Worm (Caenorhabditis elegans) whole organism, late embryonic: ENCODE results near the gene mrt-2.

ENCODE experiments used
- K02D7.2 ChIP-seq: sonication (generic microtip); optimal IDR thresholded peaks from 2 replicates; lab custom pipeline; 2017; ENCODE audit warnings: mild to moderate bottlenecking, missing genetic modification characterization, missing compliant biosample characterization
- ama-1 ChIP-seq: fragments of 150-350 bp; optimal IDR thresholded peaks from 2 replicates; lab custom pipeline; 2014
- che-1 ChIP-seq: sonication (generic microtip); optimal IDR thresholded peaks from 2 replicates; lab custom pipeline; 2016; ENCODE audit warnings: mild to moderate bottlenecking, missing genetic modification characterization, missing compliant biosample characterization
- elt-2 ChIP-seq: sonication (generic microtip); optimal IDR thresholded peaks from 2 replicates; lab custom pipeline; 2016; ENCODE audit warnings: missing genetic modification reagents, missing genetic modification characterization, missing compliant biosample characterization
- hlh-30 ChIP-seq: sonication (generic microtip); optimal IDR thresholded peaks from 2 replicates; lab custom pipeline; 2017; ENCODE audit warnings: antibody characterized with exemption, missing genetic modification characterization, missing compliant biosample characterization; ENCODE audit not compliant: insufficient read depth
- nhr-232 ChIP-seq: sonication (generic microtip); optimal IDR thresholded peaks from 2 replicates; lab custom pipeline; 2016; ENCODE audit warnings: missing genetic modification characterization, missing compliant biosample characterization
- pha-4 ChIP-seq: fragments of 150-350 bp; optimal IDR thresholded peaks from 2 replicates; lab custom pipeline; 2018; ENCODE audit warnings: missing biosample characterization, missing genetic modification reagents, missing genetic modification characterization
- pros-1 ChIP-seq: fragments of 150-350 bp; optimal IDR thresholded peaks from 2 replicates; lab custom pipeline; 2014; ENCODE audit warnings: missing biosample characterization, missing genetic modification reagents, missing genetic modification characterization
- ttx-3 ChIP-seq: sonication (generic microtip); optimal IDR thresholded peaks from 2 replicates; lab custom pipeline; 2016; ENCODE audit warnings: missing genetic modification reagents, missing genetic modification characterization, missing compliant biosample characterization
- unc-3 ChIP-seq, 2 experiments: fragments of 200-800 bp in 1 of 2; sonication (Bioruptor generic) in 1 of 2; sonication (generic microtip) in 1 of 2; conservative IDR thresholded peaks in 1 of 2; optimal IDR thresholded peaks in 1 of 2; 2 replicates each; pipeline versions ENCODE4 v1.3.6 to Lab custom; 2016 to 2022; ENCODE audit warnings: missing compliant biosample characterization in 2 of 2, missing genetic modification characterization in 2 of 2, missing genetic modification reagents in 1 of 2

DNA sequence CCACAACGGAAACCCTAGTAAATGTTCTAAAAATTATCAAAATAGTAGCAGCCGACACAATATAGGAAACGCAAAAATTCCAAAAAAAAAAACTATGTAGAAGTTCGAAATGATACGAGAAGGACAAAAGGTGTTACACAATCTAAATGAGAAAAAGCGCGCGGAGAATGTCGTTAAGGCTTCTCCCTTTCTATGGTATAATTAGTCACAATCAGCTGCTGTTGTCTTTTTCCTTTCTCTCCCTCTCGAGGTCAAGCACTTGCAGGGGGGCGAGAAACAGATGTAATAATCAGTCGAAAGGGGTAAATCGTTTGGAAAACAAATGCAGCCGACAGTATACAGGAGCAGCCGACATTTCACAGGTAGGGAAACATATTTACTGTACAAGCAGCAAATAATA is 15.1 kb upstream of the mrt-2 start:
- no peak for TF ChIP-seq ama-1
- TF ChIP-seq pha-4 = no peak
- no peak for TF ChIP-seq nhr-232 (tag; lab: Kevin White, UChicago)
- TF ChIP-seq unc-3 (GFP tag; conservative IDR thresholded peaks at IDR 0.05; lab: Robert Waterston, UW) = no peak
- TF ChIP-seq unc-3 (tag; optimal IDR thresholded peaks at IDR 0.05; lab: Kevin White, UChicago) = no peak
- no peak for TF ChIP-seq K02D7.2 (tag; lab: Kevin White, UChicago)
- TF ChIP-seq elt-2 (tag; lab: Kevin White, UChicago) = no peak
- TF ChIP-seq hlh-30 (tag; lab: Kevin White, UChicago) = no peak
- TF ChIP-seq ttx-3 (tag; lab: Kevin White, UChicago) = no peak
- TF ChIP-seq pros-1 (tag; lab: Kevin White, UChicago) = no peak
- TF ChIP-seq che-1 (tag; lab: Kevin White, UChicago) = no peak
